Fruit fly (Drosophila melanogaster) Kc167 (cell line): ENCODE measurements around the gene CG12541.

Experiments used
- Myc ChIP-seq: fragments of >200 bp; optimal IDR thresholded peaks from 2 replicates; lab custom pipeline; 2017; ENCODE audit warnings: missing external identifiers
- Sin3A ChIP-seq: fragments of >200 bp; optimal IDR thresholded peaks from 2 replicates; lab custom pipeline; 2018; ENCODE audit warnings: missing external identifiers
- insv ChIP-seq: fragments of >200 bp; optimal IDR thresholded peaks from 3 replicates; lab custom pipeline; 2018; ENCODE audit warnings: missing external identifiers
- psq ChIP-seq: fragments of >200 bp; optimal IDR thresholded peaks from 2 replicates; lab custom pipeline; 2017; ENCODE audit warnings: missing external identifiers
- ttk ChIP-seq: sonication (Bioruptor generic); optimal IDR thresholded peaks from 2 replicates; lab custom pipeline; 2017; ENCODE audit warnings: missing external identifiers

DNA sequence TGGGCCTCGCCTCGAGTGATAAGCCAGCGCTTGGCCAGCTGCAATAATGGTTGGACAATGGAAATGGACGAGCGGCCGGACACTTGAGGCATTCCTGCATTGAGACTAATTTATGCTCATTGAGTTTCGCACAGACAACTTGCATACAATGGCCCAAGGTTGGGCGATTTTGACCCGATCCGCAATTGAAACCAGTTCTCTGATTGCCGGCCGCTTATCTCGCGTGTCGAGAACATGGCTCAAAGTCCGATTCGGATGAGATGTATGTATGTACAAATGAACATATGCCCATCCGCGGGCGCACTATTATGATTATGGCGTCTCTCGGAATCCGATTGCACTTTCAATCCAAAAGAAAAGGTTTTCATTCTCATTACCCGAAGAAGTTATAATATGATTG is 34.8 kb upstream of the CG12541 start:
- TF ChIP-seq Sin3A (lab: Kevin White, UChicago) (no peak), ttk (lab: Kevin White, UChicago) (no peak), Myc (lab: Kevin White, UChicago) (no peak), psq (no peak), insv (no peak)
